Fruit fly (Drosophila melanogaster) Kc167 (cell line): Measurements from ENCODE around the gene CG4393.

Source experiments
- Myc ChIP-seq: fragments of >200 bp; optimal IDR thresholded peaks from 2 replicates; lab custom pipeline; 2017; ENCODE audit warnings: missing external identifiers
- h ChIP-seq: fragments of >200 bp; optimal IDR thresholded peaks from 3 replicates; lab custom pipeline; 2018; ENCODE audit warnings: missing external identifiers
- psq ChIP-seq: fragments of >200 bp; optimal IDR thresholded peaks from 2 replicates; lab custom pipeline; 2017; ENCODE audit warnings: missing external identifiers

- TF ChIP-seq psq, result no peak
- TF ChIP-seq h (lab: Kevin White, UChicago), result no peak
- TF ChIP-seq Myc (lab: Kevin White, UChicago), result no peak
These were observed 1.5 kb upstream of the CG4393 start for dm6 chr3R:23386021-23386457.
